Worm (Caenorhabditis elegans) whole organism, L1 larva: ENCODE measurements around the gene ZK84.1.
A peak's percentile ranks its signal among the peaks of the same experiment; 100 is the strongest.

ENCODE experiments used
- C04F5.9 ChIP-seq: sonication (generic microtip); optimal IDR thresholded peaks from 2 replicates; lab custom pipeline; 2016; ENCODE audit warnings: missing genetic modification characterization, missing compliant biosample characterization
- C34B4.2 ChIP-seq: sonication (generic microtip); optimal IDR thresholded peaks from 2 replicates; lab custom pipeline; 2017; ENCODE audit warnings: mild to moderate bottlenecking, missing genetic modification characterization, missing compliant biosample characterization
- F16B12.6 ChIP-seq: fragments of 150-350 bp; optimal IDR thresholded peaks from 2 replicates; lab custom pipeline; 2014; ENCODE audit warnings: missing biosample characterization, missing genetic modification characterization
- Y116A8C.19 ChIP-seq: sonication (generic microtip); optimal IDR thresholded peaks from 2 replicates; lab custom pipeline; 2016; ENCODE audit warnings: missing compliant biosample characterization, missing genetic modification characterization, borderline replicate concordance
- aly-2 ChIP-seq: fragments of 150-350 bp; optimal IDR thresholded peaks from 2 replicates; lab custom pipeline; 2014; ENCODE audit warnings: missing biosample characterization, missing genetic modification characterization
- ama-1 ChIP-seq: fragments of 150-350 bp; optimal IDR thresholded peaks from 2 replicates; lab custom pipeline; 2014
- ceh-63 ChIP-seq: fragments of 200-800 bp; sonication (Bioruptor generic); optimal IDR thresholded peaks from 2 replicates; lab custom pipeline; 2018; ENCODE audit warnings: mild to moderate bottlenecking, missing genetic modification characterization, missing compliant biosample characterization
- ceh-8 ChIP-seq: fragments of 200-800 bp; sonication (Bioruptor generic); optimal IDR thresholded peaks from 2 replicates; lab custom pipeline; 2018; ENCODE audit warnings: mild to moderate bottlenecking, missing genetic modification characterization, moderate library complexity, missing compliant biosample characterization
- ceh-82 ChIP-seq, 3 experiments: fragments of 150-350 bp in 1 of 3; sonication (generic microtip) in 2 of 3; optimal IDR thresholded peaks; 2 replicates each; lab custom pipeline; 2014 to 2017; ENCODE audit warnings: missing biosample characterization in 3 of 3, missing genetic modification characterization in 3 of 3
- ceh-88 ChIP-seq: fragments of 200-800 bp; sonication (Bioruptor generic); IDR thresholded peaks from 2 replicates; pipeline ENCODE4 v1.3.6; 2022; ENCODE audit warnings: missing genetic modification characterization, missing compliant biosample characterization
- ceh-90 ChIP-seq: sonication (generic microtip); optimal IDR thresholded peaks from 2 replicates; lab custom pipeline; 2016; ENCODE audit warnings: missing genetic modification characterization, missing compliant biosample characterization
- ces-1 ChIP-seq: fragments of 150-350 bp; optimal IDR thresholded peaks from 2 replicates; lab custom pipeline; 2014; ENCODE audit warnings: missing biosample characterization, missing genetic modification reagents, missing genetic modification characterization
- egl-13 ChIP-seq: sonication (generic microtip); optimal IDR thresholded peaks from 2 replicates; lab custom pipeline; 2016; ENCODE audit warnings: missing genotype, missing genetic modification reagents, missing genetic modification characterization, missing compliant biosample characterization
- elt-2 ChIP-seq: sonication (generic microtip); optimal IDR thresholded peaks from 2 replicates; lab custom pipeline; 2016; ENCODE audit warnings: missing genetic modification characterization, mild to moderate bottlenecking, inconsistent platforms, missing compliant biosample characterization, missing genetic modification reagents
- elt-3 ChIP-seq, 6 experiments: fragments of 150-350 bp in 1 of 6; sonication (generic microtip); optimal IDR thresholded peaks; 2 replicates each; lab custom pipeline; 2017 to 2018; ENCODE audit warnings: missing biosample characterization in 6 of 6, missing genetic modification characterization in 6 of 6, inconsistent platforms in 1 of 6
- ets-5 ChIP-seq: fragments of 200-800 bp; sonication (Bioruptor generic); IDR thresholded peaks from 2 replicates; pipeline ENCODE4 v1.3.6; 2022; ENCODE audit warnings: missing genetic modification characterization, missing compliant biosample characterization
- fkh-8 ChIP-seq: sonication (generic microtip); optimal IDR thresholded peaks from 2 replicates; lab custom pipeline; 2016; ENCODE audit warnings: mild to moderate bottlenecking, missing genetic modification characterization, missing compliant biosample characterization
- grh-1 ChIP-seq: fragments of 200-800 bp; sonication (Bioruptor generic); IDR thresholded peaks from 2 replicates; pipeline ENCODE4 v1.3.6; 2022; ENCODE audit warnings: missing genetic modification reagents, missing genetic modification characterization, missing compliant biosample characterization
- hlh-17 ChIP-seq: fragments of 200-800 bp; sonication (Bioruptor generic); optimal IDR thresholded peaks from 2 replicates; lab custom pipeline; 2018; ENCODE audit warnings: missing genetic modification characterization, mild to moderate bottlenecking, missing compliant biosample characterization, moderate library complexity, borderline replicate concordance
- hlh-4 ChIP-seq: sonication (generic microtip); optimal IDR thresholded peaks from 2 replicates; lab custom pipeline; 2016; ENCODE audit warnings: mild to moderate bottlenecking, missing genetic modification characterization, missing compliant biosample characterization
- hpl-2 ChIP-seq: fragments of 150-350 bp; optimal IDR thresholded peaks from 2 replicates; lab custom pipeline; 2014; ENCODE audit warnings: missing biosample characterization, missing genetic modification reagents, missing genetic modification characterization
- irx-1 ChIP-seq: sonication (generic microtip); optimal IDR thresholded peaks from 2 replicates; lab custom pipeline; 2016; ENCODE audit warnings: missing genetic modification characterization, missing compliant biosample characterization
- isw-1 ChIP-seq: fragments of 200-800 bp; sonication (Bioruptor generic); IDR thresholded peaks from 2 replicates; pipeline ENCODE4 v1.3.6; 2022; ENCODE audit warnings: missing genetic modification characterization, missing compliant biosample characterization
- jun-1 ChIP-seq: fragments of 150-350 bp; optimal IDR thresholded peaks from 2 replicates; lab custom pipeline; 2014; ENCODE audit warnings: missing biosample characterization, missing genetic modification reagents, missing genetic modification characterization
- lin-35 ChIP-seq, 2 experiments: fragments of 150-350 bp; optimal IDR thresholded peaks; 2 replicates each; lab custom pipeline; 2014; ENCODE audit warnings: missing biosample characterization in 2 of 2, missing genetic modification characterization in 2 of 2, missing genetic modification reagents in 2 of 2
- mab-9 ChIP-seq: fragments of 200-800 bp; sonication (Bioruptor generic); IDR thresholded peaks from 2 replicates; pipeline ENCODE4 v1.3.6; 2022; ENCODE audit warnings: missing genetic modification reagents, missing genetic modification characterization, missing compliant biosample characterization
- mdl-1 ChIP-seq, 2 experiments: fragments of 150-350 bp; optimal IDR thresholded peaks; 2 replicates each; lab custom pipeline; 2014 to 2017; ENCODE audit warnings: missing biosample characterization in 2 of 2, missing genetic modification characterization in 2 of 2, inconsistent platforms in 1 of 2
- mef-2 ChIP-seq: fragments of 150-350 bp; optimal IDR thresholded peaks from 2 replicates; lab custom pipeline; 2014; ENCODE audit warnings: missing biosample characterization, missing genetic modification characterization
- mep-1 ChIP-seq: fragments of 150-350 bp; optimal IDR thresholded peaks from 2 replicates; lab custom pipeline; 2014; ENCODE audit warnings: missing biosample characterization, missing genetic modification characterization
- nhr-11 ChIP-seq: fragments of 150-350 bp; optimal IDR thresholded peaks from 2 replicates; lab custom pipeline; 2014; ENCODE audit warnings: missing biosample characterization, missing genetic modification characterization
- nhr-20 ChIP-seq: sonication (generic microtip); optimal IDR thresholded peaks from 2 replicates; lab custom pipeline; 2016; ENCODE audit warnings: mild to moderate bottlenecking, missing genetic modification characterization, missing compliant biosample characterization
- nhr-237 ChIP-seq: fragments of 150-350 bp; optimal IDR thresholded peaks from 2 replicates; lab custom pipeline; 2014; ENCODE audit warnings: missing biosample characterization, missing genetic modification characterization
- nhr-28 ChIP-seq: fragments of 150-350 bp; optimal IDR thresholded peaks from 2 replicates; lab custom pipeline; 2014; ENCODE audit warnings: missing biosample characterization, missing genetic modification characterization
- nhr-47 ChIP-seq: sonication (generic microtip); optimal IDR thresholded peaks from 2 replicates; lab custom pipeline; 2016; ENCODE audit warnings: mild to moderate bottlenecking, missing genetic modification characterization, moderate library complexity, missing compliant biosample characterization
- nhr-71 ChIP-seq: sonication (generic microtip); optimal IDR thresholded peaks from 2 replicates; lab custom pipeline; 2016; ENCODE audit warnings: mild to moderate bottlenecking, missing genetic modification characterization, moderate library complexity, missing compliant biosample characterization
- nhr-76 ChIP-seq: sonication (generic microtip); optimal IDR thresholded peaks from 2 replicates; lab custom pipeline; 2017; ENCODE audit warnings: missing biosample characterization, missing genetic modification characterization
- nhr-77 ChIP-seq: fragments of 150-350 bp; optimal IDR thresholded peaks from 2 replicates; lab custom pipeline; 2014; ENCODE audit warnings: missing biosample characterization, missing genetic modification characterization
- nhr-90 ChIP-seq: sonication (generic microtip); optimal IDR thresholded peaks from 2 replicates; lab custom pipeline; 2016; ENCODE audit warnings: mild to moderate bottlenecking, missing genetic modification characterization, missing compliant biosample characterization; ENCODE audit not compliant: poor library complexity
- pqm-1 ChIP-seq: sonication (generic microtip); optimal IDR thresholded peaks from 3 replicates; lab custom pipeline; 2017; ENCODE audit warnings: missing biosample characterization, missing genetic modification characterization
- rnt-1 ChIP-seq: sonication (generic microtip); optimal IDR thresholded peaks from 2 replicates; lab custom pipeline; 2016; ENCODE audit warnings: mild to moderate bottlenecking, missing genetic modification characterization, moderate library complexity, missing compliant biosample characterization
- skn-1 ChIP-seq: fragments of 150-350 bp; optimal IDR thresholded peaks from 2 replicates; lab custom pipeline; 2014; ENCODE audit warnings: missing biosample characterization, missing genetic modification characterization
- snpc-4 ChIP-seq: fragments of 150-350 bp; optimal IDR thresholded peaks from 2 replicates; lab custom pipeline; 2014; ENCODE audit warnings: missing biosample characterization, missing genetic modification characterization
- snu-23 ChIP-seq: sonication (generic microtip); optimal IDR thresholded peaks from 2 replicates; lab custom pipeline; 2016; ENCODE audit warnings: missing genetic modification characterization, missing compliant biosample characterization
- sox-4 ChIP-seq: sonication (generic microtip); optimal IDR thresholded peaks from 2 replicates; lab custom pipeline; 2016; ENCODE audit warnings: missing genetic modification characterization, missing compliant biosample characterization
- sptf-1 ChIP-seq: fragments of 150-350 bp; optimal IDR thresholded peaks from 2 replicates; lab custom pipeline; 2014; ENCODE audit warnings: missing biosample characterization, missing genetic modification characterization
- sup-37 ChIP-seq: fragments of 200-800 bp; sonication (Bioruptor generic); optimal IDR thresholded peaks from 2 replicates; lab custom pipeline; 2018; ENCODE audit warnings: mild to moderate bottlenecking, missing genetic modification characterization, missing compliant biosample characterization
- tlp-1 ChIP-seq: fragments of 150-350 bp; optimal IDR thresholded peaks from 2 replicates; lab custom pipeline; 2014; ENCODE audit warnings: missing biosample characterization, missing genetic modification characterization
- unc-130 ChIP-seq: fragments of 150-350 bp; optimal IDR thresholded peaks from 2 replicates; lab custom pipeline; 2017; ENCODE audit warnings: missing biosample characterization, missing genetic modification characterization, inconsistent platforms
- unc-30 ChIP-seq: sonication (generic microtip); optimal IDR thresholded peaks from 2 replicates; lab custom pipeline; 2017; ENCODE audit warnings: missing biosample characterization, missing genetic modification characterization
- unc-62 ChIP-seq: fragments of 150-350 bp; optimal IDR thresholded peaks from 2 replicates; lab custom pipeline; 2014; ENCODE audit warnings: missing biosample characterization, missing genetic modification reagents, missing genetic modification characterization
- unc-98 ChIP-seq: fragments of 200-800 bp; sonication (Bioruptor generic); IDR thresholded peaks from 2 replicates; pipeline ENCODE4 v1.3.6; 2022; ENCODE audit warnings: missing genetic modification characterization, missing compliant biosample characterization
- zag-1 ChIP-seq: fragments of 150-350 bp; optimal IDR thresholded peaks from 2 replicates; lab custom pipeline; 2014; ENCODE audit warnings: missing biosample characterization, missing genetic modification characterization
- ztf-4 ChIP-seq: fragments of 150-350 bp; optimal IDR thresholded peaks from 2 replicates; lab custom pipeline; 2014; ENCODE audit warnings: missing biosample characterization, missing genetic modification characterization

ZK84.1 gene

ce11 chrII:6061495-6061894, 41.0 kb downstream of the ZK84.1 start (continued):
- TF ChIP-seq elt-2 (tag; lab: Kevin White, UChicago) (peak; percentile 82), pqm-1 (tag; lab: Kevin White, UChicago) (no peak), ceh-63 (GFP tag; lab: Kevin White, UChicago) (no peak), mdl-1 (tag; optimal IDR thresholded peaks at IDR 0.05; lab: Kevin White, UChicago) (peak in 1 of 2 experiments; percentile 62), C04F5.9 (tag; lab: Kevin White, UChicago) (peak; percentile 94), unc-130 (tag; lab: Kevin White, UChicago) (peak; percentile 87), nhr-28 (tag; lab: Kevin White, UChicago) (no peak), ceh-8 (GFP tag; lab: Kevin White, UChicago) (peak; percentile 84), ceh-82 (tag; optimal IDR thresholded peaks at IDR 0.05; lab: Kevin White, UChicago) (peak; percentile 61 to 76 (median 71)), mab-9 (GFP tag; lab: Robert Waterston, UW) (peak; percentile 67; the same call in 1 of the 2 replicates), sptf-1 (no peak), jun-1 (peak; percentile 58), ztf-4 (tag; lab: Kevin White, UChicago) (peak; percentile 76), skn-1 (tag; lab: Kevin White, UChicago) (peak; percentile 71), sox-4 (tag; lab: Kevin White, UChicago) (peak; percentile 96), irx-1 (tag; lab: Kevin White, UChicago) (peak; percentile 96), mep-1 (peak; percentile 86), ces-1 (GFP tag; lab: Kevin White, UChicago) (no peak), nhr-20 (tag; lab: Kevin White, UChicago) (peak; percentile 94), aly-2 (peak; percentile 59), egl-13 (tag; lab: Kevin White, UChicago) (peak; percentile 97), ets-5 (GFP tag; lab: Robert Waterston, UW) (no peak), F16B12.6 (peak; percentile 43), fkh-8 (tag; lab: Kevin White, UChicago) (peak; percentile 73), isw-1 (GFP tag; lab: Robert Waterston, UW) (peak; percentile 74), sup-37 (GFP tag; lab: Kevin White, UChicago) (no peak), unc-30 (tag; lab: Kevin White, UChicago) (no peak), nhr-237 (no peak), grh-1 (GFP tag; lab: Robert Waterston, UW) (peak; percentile 81), Y116A8C.19 (tag; lab: Kevin White, UChicago) (peak; percentile 95), ceh-88 (GFP tag; lab: Robert Waterston, UW) (peak; percentile 82), ceh-90 (tag; lab: Kevin White, UChicago) (peak; percentile 97), nhr-11 (tag; lab: Kevin White, UChicago) (peak; percentile 49), hlh-17 (GFP tag; lab: Kevin White, UChicago) (peak; percentile 53), mef-2 (tag; lab: Kevin White, UChicago) (no peak), ama-1 (lab: Kevin White, UChicago) (no peak), zag-1 (tag; lab: Kevin White, UChicago) (no peak), unc-62 (GFP tag; lab: Kevin White, UChicago) (no peak), unc-98 (GFP tag; lab: Robert Waterston, UW) (peak; percentile 74), tlp-1 (tag; lab: Kevin White, UChicago) (no peak), nhr-77 (no peak), nhr-90 (tag; lab: Kevin White, UChicago) (peak; percentile 97), snu-23 (GFP tag; lab: Kevin White, UChicago) (peak; percentile 93), hpl-2 (GFP tag; lab: Kevin White, UChicago) (no peak), nhr-76 (tag; lab: Kevin White, UChicago) (no peak), hlh-4 (peak; percentile 81), rnt-1 (tag; lab: Kevin White, UChicago) (peak; percentile 99), nhr-71 (tag; lab: Kevin White, UChicago) (peak; percentile 95), C34B4.2 (tag; lab: Kevin White, UChicago) (peak; percentile 13), lin-35 (GFP tag; optimal IDR thresholded peaks at IDR 0.05; lab: Kevin White, UChicago) (peak; percentile 98), snpc-4 (tag; lab: Kevin White, UChicago) (peak; percentile 62), nhr-47 (tag; lab: Kevin White, UChicago) (peak; percentile 94), elt-3 (tag; optimal IDR thresholded peaks at IDR 0.05; lab: Kevin White, UChicago) (peak in 2 of 6 experiments; percentile 75 to 80)
